Worm (Caenorhabditis elegans) whole organism, midembryonic: ENCODE measurements around the gene gyf-1.

Source experiments
- T22C8.4 ChIP-seq: fragments of 200-800 bp; sonication (Bioruptor generic); IDR thresholded peaks from 2 replicates; pipeline ENCODE4 v1.3.6; 2022; ENCODE audit warnings: missing genetic modification characterization, missing compliant biosample characterization
- flt-1 ChIP-seq: fragments of 200-800 bp; sonication (Bioruptor generic); IDR thresholded peaks from 2 replicates; pipeline ENCODE4 v1.3.6; 2022; ENCODE audit warnings: missing genetic modification characterization, missing compliant biosample characterization
- med-1 ChIP-seq: sonication (generic microtip); optimal IDR thresholded peaks from 2 replicates; lab custom pipeline; 2017; ENCODE audit warnings: missing genetic modification characterization, mild to moderate bottlenecking, missing compliant biosample characterization, antibody characterized with exemption, missing genetic modification reagents; ENCODE audit not compliant: insufficient read depth
- ztf-23 ChIP-seq: fragments of 200-800 bp; sonication (Bioruptor generic); IDR thresholded peaks from 2 replicates; pipeline ENCODE4 v1.3.6; 2022; ENCODE audit warnings: missing genetic modification reagents, missing genetic modification characterization, missing compliant biosample characterization
- ztf-29 ChIP-seq: fragments of 200-800 bp; sonication (Bioruptor generic); IDR thresholded peaks from 2 replicates; pipeline ENCODE4 v1.3.6; 2022; ENCODE audit warnings: missing genetic modification reagents, missing genetic modification characterization, missing compliant biosample characterization

ce11 chrII:6709680-6710079 is 25.6 kb downstream of the gyf-1 start:
- TF ChIP-seq ztf-23 (GFP tag; lab: Robert Waterston, UW) = no peak
- no peak for TF ChIP-seq flt-1 (GFP tag; lab: Robert Waterston, UW)
- TF ChIP-seq med-1 = no peak
- TF ChIP-seq ztf-29 = no peak
- no peak for TF ChIP-seq T22C8.4 (GFP tag; lab: Robert Waterston, UW)
